Worm (Caenorhabditis elegans) whole organism, L4/young adult: ENCODE measurements around the gene rac-2.

Source experiments
- W03F9.2 ChIP-seq: fragments of 150-350 bp; optimal IDR thresholded peaks from 2 replicates; lab custom pipeline; 2014; ENCODE audit warnings: missing biosample characterization, missing genetic modification characterization
- him-1 ChIP-seq: sonication (generic microtip); optimal IDR thresholded peaks from 2 replicates; lab custom pipeline; 2016; ENCODE audit warnings: missing genotype, missing genetic modification reagents, missing genetic modification characterization, missing compliant biosample characterization

DNA sequence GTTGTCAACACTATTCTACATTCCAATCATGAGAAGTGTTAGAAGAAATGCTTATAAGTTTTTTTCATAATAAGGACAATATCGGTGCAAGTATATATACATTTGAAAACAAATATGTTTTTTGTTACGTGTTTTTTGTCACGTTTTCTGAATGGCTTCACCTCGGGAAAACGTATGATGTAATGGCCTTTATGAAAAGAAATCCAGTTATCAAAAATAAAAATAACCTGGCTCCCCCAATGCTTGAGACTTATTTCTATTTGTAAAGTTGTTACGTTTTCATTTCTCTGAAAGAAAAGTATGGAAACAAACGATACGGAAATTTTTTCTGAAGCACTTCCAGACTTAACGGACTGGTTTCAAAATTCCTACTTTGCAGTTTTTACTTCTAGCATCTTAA, 9.2 kb upstream of the rac-2 start, which contains the start of gene srz-72:
- TF ChIP-seq W03F9.2, result no peak
- no peak for TF ChIP-seq him-1 (tag; lab: Kevin White, UChicago)
